Worm (Caenorhabditis elegans): ENCODE data around the gene clpf-1.

- TF ChIP-seq efl-1 (GFP tag; optimal IDR thresholded peaks at IDR 0.05) (no peak), attf-5 (GFP tag; optimal IDR thresholded peaks at IDR 0.05) (no peak), snpc-3.4 (tag; optimal IDR thresholded peaks at IDR 0.05) (no peak), ceh-79 (tag; optimal IDR thresholded peaks at IDR 0.05) (no peak), snpc-4 (GFP tag; optimal IDR thresholded peaks at IDR 0.05) (no peak), snpc-4 (tag; optimal IDR thresholded peaks at IDR 0.05) (no peak), lsy-27 (tag; optimal IDR thresholded peaks at IDR 0.05; ENCODE audit: borderline replicate concordance, insufficient read depth) (no peak), nfya-2 (GFP tag; IDR thresholded peaks at IDR 0.05) (no peak), unc-130 (GFP tag; optimal IDR thresholded peaks at IDR 0.05) (no peak), hlh-12 (tag; optimal IDR thresholded peaks at IDR 0.05) (no peak)
Measured at ce11 chrIII:3437139-3437538, 39.6 kb downstream of the clpf-1 start.

Measured in whole organism, young adult.